Worm (Caenorhabditis elegans) whole organism, L2 larva: ENCODE data around the gene him-10.

ENCODE experiments used
- C34F6.9 ChIP-seq: fragments of 150-350 bp; optimal IDR thresholded peaks from 2 replicates; lab custom pipeline; 2014; ENCODE audit warnings: missing biosample characterization, missing genetic modification characterization
- F13H6.1 ChIP-seq: sonication (generic microtip); optimal IDR thresholded peaks from 2 replicates; lab custom pipeline; 2016; ENCODE audit warnings: missing genetic modification characterization, missing compliant biosample characterization
- alr-1 ChIP-seq: fragments of 150-350 bp; optimal IDR thresholded peaks from 2 replicates; lab custom pipeline; 2014; ENCODE audit warnings: missing biosample characterization, missing genetic modification characterization
- ama-1 ChIP-seq: fragments of 150-350 bp; optimal IDR thresholded peaks from 2 replicates; lab custom pipeline; 2018; ENCODE audit warnings: inconsistent platforms
- blmp-1 ChIP-seq: sonication (generic microtip); optimal IDR thresholded peaks from 2 replicates; lab custom pipeline; 2017; ENCODE audit warnings: missing genetic modification characterization, mild to moderate bottlenecking, missing compliant biosample characterization, antibody characterized with exemption, moderate library complexity; ENCODE audit not compliant: insufficient read depth
- ceh-82 ChIP-seq: fragments of 150-350 bp; optimal IDR thresholded peaks from 2 replicates; lab custom pipeline; 2014; ENCODE audit warnings: missing biosample characterization, missing genetic modification characterization
- crh-2 ChIP-seq: sonication (generic microtip); optimal IDR thresholded peaks from 2 replicates; lab custom pipeline; 2017; ENCODE audit warnings: missing biosample characterization, missing genetic modification characterization
- elt-1 ChIP-seq: fragments of 150-350 bp; optimal IDR thresholded peaks from 2 replicates; lab custom pipeline; 2014; ENCODE audit warnings: missing biosample characterization, missing genetic modification characterization
- fos-1 ChIP-seq: fragments of 150-350 bp; optimal IDR thresholded peaks from 2 replicates; lab custom pipeline; 2014; ENCODE audit warnings: missing biosample characterization, missing genetic modification characterization
- gmeb-1 ChIP-seq: fragments of 150-350 bp; optimal IDR thresholded peaks from 2 replicates; lab custom pipeline; 2014; ENCODE audit warnings: missing biosample characterization, missing genetic modification characterization
- lin-11 ChIP-seq: fragments of 150-350 bp; sonication (generic microtip); optimal IDR thresholded peaks from 2 replicates; lab custom pipeline; 2014; ENCODE audit warnings: missing biosample characterization, missing genetic modification characterization, inconsistent platforms, mixed read lengths
- lin-13 ChIP-seq: fragments of 150-350 bp; optimal IDR thresholded peaks from 2 replicates; lab custom pipeline; 2014; ENCODE audit warnings: missing biosample characterization, missing genetic modification reagents, missing genetic modification characterization
- lsy-2 ChIP-seq, 2 experiments: fragments of 150-350 bp in 1 of 2; sonication (generic microtip) in 1 of 2; optimal IDR thresholded peaks; 2 replicates each; lab custom pipeline; 2014 to 2017; ENCODE audit warnings: missing biosample characterization in 2 of 2, missing genetic modification characterization in 2 of 2
- mab-5 ChIP-seq: fragments of 150-350 bp; optimal IDR thresholded peaks from 2 replicates; lab custom pipeline; 2014; ENCODE audit warnings: missing biosample characterization, missing genetic modification characterization
- mbf-1 ChIP-seq: sonication (generic microtip); optimal IDR thresholded peaks from 2 replicates; lab custom pipeline; 2017; ENCODE audit warnings: missing biosample characterization, missing genetic modification characterization
- mdl-1 ChIP-seq, 2 experiments: fragments of 150-350 bp in 1 of 2; sonication (generic microtip) in 1 of 2; optimal IDR thresholded peaks; 2 replicates each; lab custom pipeline; 2017; ENCODE audit warnings: missing biosample characterization in 2 of 2, missing genetic modification characterization in 2 of 2
- nhr-10 ChIP-seq: sonication (generic microtip); optimal IDR thresholded peaks from 2 replicates; lab custom pipeline; 2017; ENCODE audit warnings: missing biosample characterization, missing genetic modification characterization
- nhr-11 ChIP-seq: fragments of 150-350 bp; optimal IDR thresholded peaks from 2 replicates; lab custom pipeline; 2014; ENCODE audit warnings: missing biosample characterization, missing genetic modification characterization
- nhr-12 ChIP-seq: fragments of 150-350 bp; optimal IDR thresholded peaks from 2 replicates; lab custom pipeline; 2014; ENCODE audit warnings: missing biosample characterization, missing genetic modification characterization
- sem-4 ChIP-seq: fragments of 150-350 bp; optimal IDR thresholded peaks from 2 replicates; lab custom pipeline; 2014; ENCODE audit warnings: missing biosample characterization, missing genetic modification reagents, missing genetic modification characterization
- skn-1 ChIP-seq: sonication (generic microtip); optimal IDR thresholded peaks from 2 replicates; lab custom pipeline; 2017; ENCODE audit warnings: missing biosample characterization, missing genetic modification characterization
- sma-3 ChIP-seq: sonication (generic microtip); optimal IDR thresholded peaks from 2 replicates; lab custom pipeline; 2016; ENCODE audit warnings: missing genetic modification reagents, missing genetic modification characterization, missing compliant biosample characterization
- sma-9 ChIP-seq, 2 experiments: fragments of 150-350 bp in 1 of 2; sonication (generic microtip) in 1 of 2; optimal IDR thresholded peaks; 2 replicates each; lab custom pipeline; 2014 to 2016; ENCODE audit warnings: missing genetic modification characterization in 2 of 2, mild to moderate bottlenecking in 1 of 2, missing biosample characterization in 1 of 2, missing compliant biosample characterization in 1 of 2, missing genetic modification reagents in 1 of 2, moderate library complexity in 1 of 2
- unc-55 ChIP-seq: fragments of 150-350 bp; sonication (generic microtip); optimal IDR thresholded peaks from 3 replicates; lab custom pipeline; 2014; ENCODE audit warnings: missing biosample characterization, missing genetic modification reagents, missing genetic modification characterization
- ztf-4 ChIP-seq: fragments of 150-350 bp; optimal IDR thresholded peaks from 2 replicates; lab custom pipeline; 2014; ENCODE audit warnings: missing biosample characterization, missing genetic modification characterization

The him-10 gene

ce11 chrIII:5846412-5846811, 43.4 kb downstream of the him-10 start:
- no peak for TF ChIP-seq lin-13
- TF ChIP-seq fos-1, result no peak
- TF ChIP-seq nhr-11, result no peak
- no peak for TF ChIP-seq nhr-12
- TF ChIP-seq nhr-10, result no peak
- no peak for TF ChIP-seq alr-1
- no peak for TF ChIP-seq gmeb-1 (tag; lab: Kevin White, UChicago)
- TF ChIP-seq C34F6.9 (tag; lab: Kevin White, UChicago), result peak; percentile 49
- no peak for TF ChIP-seq mab-5
- no peak for TF ChIP-seq sma-3
- no peak for TF ChIP-seq mdl-1 (tag; optimal IDR thresholded peaks at IDR 0.05; lab: Kevin White, UChicago)
- no peak for TF ChIP-seq mbf-1 (tag; lab: Kevin White, UChicago)
- TF ChIP-seq lin-11 (tag; lab: Kevin White, UChicago), result no peak
- peak; percentile 7 for TF ChIP-seq crh-2
- TF ChIP-seq skn-1, result no peak
- peak; percentile 30 for TF ChIP-seq unc-55 (GFP tag; lab: Kevin White, UChicago)
- peak; percentile 3 for TF ChIP-seq sma-9 (GFP tag; optimal IDR thresholded peaks at IDR 0.05; lab: Kevin White, UChicago)
- no peak for TF ChIP-seq sma-9 (tag; optimal IDR thresholded peaks at IDR 0.05; lab: Kevin White, UChicago)
- TF ChIP-seq, all 48 proteins: peak for 4

DNA sequence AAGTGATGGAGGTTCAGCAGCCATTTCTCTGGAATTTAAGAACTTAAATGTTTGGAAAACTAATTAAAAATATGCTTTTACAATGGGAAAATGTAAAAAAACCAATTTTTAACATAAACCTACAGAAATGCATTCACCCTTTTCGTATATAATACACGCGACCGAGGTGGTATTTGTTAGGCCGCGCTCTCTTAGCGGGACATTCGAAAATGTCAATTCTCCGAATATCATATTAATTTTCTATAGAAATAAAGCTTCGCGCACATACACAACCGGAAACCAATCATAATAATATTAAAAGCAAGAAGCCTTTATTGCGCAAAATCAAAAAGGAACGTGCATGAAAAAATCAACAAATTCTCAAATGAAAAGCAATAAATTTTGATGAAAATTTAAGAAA, 50.2 kb downstream of the him-10 start, which contains the start of gene ddx-23:
Gene ddx-23, minus strand, starts transcription at position 30 of the 400 bp plus-strand sequence.
- TF ChIP-seq lsy-2 (tag; optimal IDR thresholded peaks at IDR 0.05; lab: Kevin White, UChicago), result peak in 1 of 2 experiments; percentile 57
- peak; percentile 63 for TF ChIP-seq gmeb-1 (tag; lab: Kevin White, UChicago)
- no peak for TF ChIP-seq mdl-1 (tag; optimal IDR thresholded peaks at IDR 0.05; lab: Kevin White, UChicago)
- peak; percentile 8 for TF ChIP-seq lin-13
- no peak for TF ChIP-seq F13H6.1 (tag; lab: Kevin White, UChicago)
- TF ChIP-seq ceh-82 (tag; lab: Kevin White, UChicago), result no peak
- no peak for TF ChIP-seq alr-1
- no peak for TF ChIP-seq skn-1
- TF ChIP-seq sma-3, result peak; percentile 49
- peak; percentile 4 for TF ChIP-seq unc-55 (GFP tag; lab: Kevin White, UChicago)
- TF ChIP-seq blmp-1 (tag; lab: Kevin White, UChicago), result no peak
- TF ChIP-seq elt-1 (tag; lab: Kevin White, UChicago), result no peak
- peak; percentile 14 for TF ChIP-seq C34F6.9 (tag; lab: Kevin White, UChicago)
- TF ChIP-seq ztf-4 (tag; lab: Kevin White, UChicago), result peak; percentile 81
- peak; percentile 53 for TF ChIP-seq ama-1
- no peak for TF ChIP-seq nhr-11
- TF ChIP-seq sem-4, result no peak
